Worm (Caenorhabditis elegans): ENCODE results near the gene str-64.

DNA sequence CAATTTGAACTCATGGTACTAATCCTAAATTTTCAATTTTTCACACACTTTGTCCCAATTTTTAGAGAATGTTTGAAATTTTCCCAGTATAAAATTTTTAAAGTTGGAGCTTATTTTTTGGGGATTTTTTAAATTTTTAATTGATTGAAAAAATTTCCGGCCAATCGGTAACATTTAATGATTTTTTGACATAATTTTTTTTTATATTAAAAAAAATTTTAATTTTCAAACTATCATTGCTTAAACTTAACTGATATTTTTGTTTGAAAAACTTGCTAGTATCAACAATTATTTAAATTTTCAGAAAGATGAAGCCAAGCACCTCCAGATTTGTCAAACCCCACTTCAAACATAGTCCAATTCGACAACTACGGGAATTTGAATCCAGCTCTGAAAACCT, 25.8 kb upstream of the str-64 start, which contains the start of gene T28A11.22:
- no peak for TF ChIP-seq him-1 (tag; optimal IDR thresholded peaks at IDR 0.05)
- no peak for TF ChIP-seq dao-5 (tag; optimal IDR thresholded peaks at IDR 0.05)
- no peak for TF ChIP-seq W03F9.2 (tag; optimal IDR thresholded peaks at IDR 0.05)
